Worm (Caenorhabditis elegans): ENCODE data around the gene E01G6.1.

- no peak for TF ChIP-seq zip-11 (GFP tag; IDR thresholded peaks at IDR 0.05)
- no peak for TF ChIP-seq egl-43 (GFP tag; IDR thresholded peaks at IDR 0.05)
- TF ChIP-seq unc-39 (tag; optimal IDR thresholded peaks at IDR 0.05): no peak
- TF ChIP-seq lir-3 (tag; optimal IDR thresholded peaks at IDR 0.05): no peak
- TF ChIP-seq R02D3.7 (tag; optimal IDR thresholded peaks at IDR 0.05): no peak
- TF ChIP-seq F49E8.2 (tag; optimal IDR thresholded peaks at IDR 0.05; ENCODE audit: borderline replicate concordance): no peak
Observed at ce11 chrX:12298324-12298723, 37.6 kb downstream of the E01G6.1 start, which contains the start of gene W06D11.3.

Data from whole organism, L4 larva.